Worm (Caenorhabditis elegans) whole organism, early embryonic: Measurements from ENCODE around the gene T26E4.4.

Experiments
- flt-1 ChIP-seq: fragments of 200-800 bp; sonication (Bioruptor generic); IDR thresholded peaks from 2 replicates; pipeline ENCODE4 v1.3.6; 2022; ENCODE audit warnings: missing genetic modification characterization, missing compliant biosample characterization
- hmg-4 ChIP-seq: fragments of 200-800 bp; sonication (Bioruptor generic); optimal IDR thresholded peaks from 2 replicates; lab custom pipeline; 2018; ENCODE audit warnings: mild to moderate bottlenecking, missing genetic modification characterization, missing compliant biosample characterization
- scrt-1 ChIP-seq: fragments of 200-800 bp; sonication (Bioruptor generic); IDR thresholded peaks from 2 replicates; pipeline ENCODE4 v1.3.6; 2022; ENCODE audit warnings: missing genetic modification characterization, missing compliant biosample characterization
- tbx-11 ChIP-seq: fragments of 200-800 bp; sonication (Bioruptor generic); IDR thresholded peaks from 2 replicates; pipeline ENCODE4 v1.3.6; 2022; ENCODE audit warnings: missing genetic modification characterization, missing compliant biosample characterization

ce11 chrV:15826110-15826509 lies 33.8 kb upstream of the T26E4.4 start, which contains the start of gene srbc-51:
- no peak for TF ChIP-seq scrt-1
- no peak for TF ChIP-seq tbx-11 (GFP tag; lab: Robert Waterston, UW)
- TF ChIP-seq hmg-4 (GFP tag; lab: Kevin White, UChicago) = no peak
- TF ChIP-seq flt-1 (GFP tag; lab: Robert Waterston, UW) = no peak
